Worm (Caenorhabditis elegans): Measurements from ENCODE around the gene ascc-1.

ce11 chrII:105327-105882, 47.9 kb downstream of the ascc-1 start:
- TF ChIP-seq ama-1 (optimal IDR thresholded peaks at IDR 0.05) (no peak), mdl-1 (tag; optimal IDR thresholded peaks at IDR 0.05) (no peak), fos-1 (tag; optimal IDR thresholded peaks at IDR 0.05) (no peak), php-3 (GFP tag; IDR thresholded peaks at IDR 0.05) (no peak), pha-4 (GFP tag; IDR thresholded peaks at IDR 0.05) (no peak), pha-4 (tag; optimal IDR thresholded peaks at IDR 0.05) (no peak), attf-4 (tag; optimal IDR thresholded peaks at IDR 0.05) (no peak), ZK546.5 (tag; optimal IDR thresholded peaks at IDR 0.05) (no peak), aly-2 (tag; optimal IDR thresholded peaks at IDR 0.05) (no peak), dve-1 (tag; optimal IDR thresholded peaks at IDR 0.05; ENCODE audit: insufficient read depth) (no peak), F10B5.3 (tag; optimal IDR thresholded peaks at IDR 0.05) (no peak), nhr-6 (tag; optimal IDR thresholded peaks at IDR 0.05) (no peak), pqm-1 (tag; optimal IDR thresholded peaks at IDR 0.05) (no peak), ces-1 (GFP tag; optimal IDR thresholded peaks at IDR 0.05) (no peak), nhr-77 (tag; optimal IDR thresholded peaks at IDR 0.05) (no peak)

Data from whole organism, L4 larva.